Fruit fly (Drosophila melanogaster) whole organism, adult: ENCODE measurements around the gene Obp83ef.

ENCODE experiments used
- kay ChIP-seq: fragments of 200-800 bp; sonication (Bioruptor generic); peaks from one replicate; lab custom pipeline; 2016; ENCODE audit warnings: missing biosample characterization, missing genetic modification characterization, borderline replicate concordance
- pad ChIP-seq: fragments of 200-800 bp; sonication (Bioruptor generic); optimal IDR thresholded peaks from 3 replicates; lab custom pipeline; 2017; ENCODE audit warnings: missing biosample characterization, missing genetic modification characterization, mild to moderate bottlenecking, moderate library complexity, missing genetic modification reagents

DNA sequence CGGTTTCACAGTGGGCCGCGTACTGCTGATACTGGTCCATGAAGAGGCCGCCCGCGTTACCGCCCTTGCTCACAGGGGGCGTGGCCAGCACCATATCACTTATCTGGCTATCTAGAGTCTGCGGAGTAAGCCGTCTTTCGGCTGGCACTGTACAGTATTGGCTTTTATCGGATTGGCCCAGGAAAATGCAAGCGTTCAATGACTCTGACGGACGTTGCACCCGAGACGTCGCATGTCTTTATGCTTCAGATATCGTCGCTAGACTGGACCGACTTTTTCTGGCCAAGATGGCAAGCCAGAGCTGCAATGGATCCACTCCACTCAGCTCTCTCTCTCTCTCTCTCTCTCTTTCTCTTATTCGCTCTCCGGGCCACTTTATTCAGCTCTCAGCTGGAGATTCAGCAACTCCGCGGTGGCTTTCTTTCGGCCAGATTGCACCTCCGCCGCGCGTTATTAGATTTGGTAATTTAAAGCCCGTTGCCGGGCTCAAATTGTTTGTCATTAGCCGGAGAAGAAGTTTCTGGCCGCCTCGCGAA lies 46.2 kb upstream of the Obp83ef start, which contains the start of gene CG31559:
- TF ChIP-seq kay, result no peak
- no peak for TF ChIP-seq pad (GFP tag; lab: Kevin White, UChicago)
